Fruit fly (Drosophila melanogaster) whole organism, embryonic: ENCODE measurements around the gene mst.

ENCODE experiments used
- Bdp1 ChIP-seq: fragments of 200-800 bp; sonication (Bioruptor generic); optimal IDR thresholded peaks from 3 replicates; lab custom pipeline; 2016; ENCODE audit warnings: missing biosample characterization, missing genetic modification characterization
- Bteb2 ChIP-seq: fragments of 200-800 bp; sonication (Bioruptor generic); optimal IDR thresholded peaks from 2 replicates; lab custom pipeline; 2016; ENCODE audit warnings: missing biosample characterization, missing genetic modification characterization
- CG10274 ChIP-seq: fragments of 200-800 bp; sonication (Bioruptor generic); optimal IDR thresholded peaks from 3 replicates; lab custom pipeline; 2017; ENCODE audit warnings: missing biosample characterization, mild to moderate bottlenecking, missing genetic modification characterization
- CG10462 ChIP-seq: fragments of 200-800 bp; sonication (Bioruptor generic); optimal IDR thresholded peaks from 2 replicates; lab custom pipeline; 2016; ENCODE audit warnings: missing biosample characterization, missing genetic modification characterization
- CG12299 ChIP-seq: fragments of 200-800 bp; sonication (Bioruptor generic); optimal IDR thresholded peaks from 2 replicates; lab custom pipeline; 2018; ENCODE audit warnings: missing biosample characterization, mild to moderate bottlenecking, missing genetic modification characterization
- CG13296 ChIP-seq: fragments of 200-800 bp; sonication (Bioruptor generic); optimal IDR thresholded peaks from 3 replicates; lab custom pipeline; 2018; ENCODE audit warnings: missing biosample characterization, mild to moderate bottlenecking, missing genetic modification characterization
- CG13775 ChIP-seq: fragments of 200-800 bp; sonication (Bioruptor generic); optimal IDR thresholded peaks from 3 replicates; lab custom pipeline; 2017; ENCODE audit warnings: missing biosample characterization, mild to moderate bottlenecking, missing genetic modification characterization
- CG14710 ChIP-seq: fragments of 200-800 bp; sonication (Bioruptor generic); optimal IDR thresholded peaks from 3 replicates; lab custom pipeline; 2019; ENCODE audit warnings: missing biosample characterization, mild to moderate bottlenecking, missing genetic modification characterization, moderate library complexity
- CG14965 ChIP-seq: fragments of 200-800 bp; sonication (Bioruptor generic); optimal IDR thresholded peaks from 2 replicates; lab custom pipeline; 2016; ENCODE audit warnings: missing biosample characterization, missing genetic modification characterization, borderline replicate concordance
- CG15011 ChIP-seq: fragments of 200-800 bp; sonication (Bioruptor generic); optimal IDR thresholded peaks from 3 replicates; lab custom pipeline; 2018; ENCODE audit warnings: missing biosample characterization, mild to moderate bottlenecking, missing genetic modification characterization
- CG15514 ChIP-seq: fragments of 200-800 bp; sonication (Bioruptor generic); optimal IDR thresholded peaks from 3 replicates; lab custom pipeline; 2017; ENCODE audit warnings: missing biosample characterization, missing genetic modification characterization, mild to moderate bottlenecking, moderate library complexity, missing genetic modification reagents
- CG18599 ChIP-seq: fragments of 200-800 bp; sonication (Bioruptor generic); optimal IDR thresholded peaks from 3 replicates; lab custom pipeline; 2017; ENCODE audit warnings: missing biosample characterization, missing genetic modification characterization, mild to moderate bottlenecking, moderate library complexity, missing genetic modification reagents
- CG34376 ChIP-seq: fragments of 200-800 bp; sonication (Bioruptor generic); optimal IDR thresholded peaks from 2 replicates; lab custom pipeline; 2018; ENCODE audit warnings: missing biosample characterization, mild to moderate bottlenecking, missing genetic modification characterization
- CG3838 ChIP-seq: fragments of 200-800 bp; sonication (Bioruptor generic); optimal IDR thresholded peaks from 3 replicates; lab custom pipeline; 2016; ENCODE audit warnings: missing biosample characterization, missing genetic modification characterization
- CG4328 ChIP-seq: fragments of 200-800 bp; sonication (Bioruptor generic); optimal IDR thresholded peaks from 3 replicates; lab custom pipeline; 2017; ENCODE audit warnings: missing biosample characterization, missing genetic modification reagents, missing genetic modification characterization
- CG4360 ChIP-seq: fragments of 200-800 bp; sonication (Bioruptor generic); IDR thresholded peaks from 2 replicates; pipeline ENCODE4 v1.3.6; 2022; ENCODE audit warnings: missing biosample characterization, missing genetic modification characterization
- CG4404 ChIP-seq: fragments of 200-800 bp; sonication (Bioruptor generic); IDR thresholded peaks from 2 replicates; pipeline ENCODE4 v1.3.6; 2022; ENCODE audit warnings: missing biosample characterization, missing genetic modification characterization
- CG4854 ChIP-seq: fragments of 200-800 bp; sonication (Bioruptor generic); optimal IDR thresholded peaks from 2 replicates; lab custom pipeline; 2016; ENCODE audit warnings: missing biosample characterization, missing genetic modification characterization, inconsistent platforms
- CG6175 ChIP-seq: fragments of 200-800 bp; sonication (Bioruptor generic); IDR thresholded peaks from 3 replicates; pipeline ENCODE4 v1.3.6; 2022; ENCODE audit warnings: missing biosample characterization, missing genetic modification characterization
- CG7357 ChIP-seq: fragments of 200-800 bp; sonication (Bioruptor generic); IDR thresholded peaks from 3 replicates; pipeline ENCODE4 v1.3.6; 2022; ENCODE audit warnings: missing biosample characterization, missing genetic modification characterization
- CG7786 ChIP-seq: fragments of 200-800 bp; sonication (Bioruptor generic); optimal IDR thresholded peaks from 2 replicates; lab custom pipeline; 2016; ENCODE audit warnings: missing biosample characterization, missing genetic modification characterization
- Dp ChIP-seq: fragments of 200-800 bp; sonication (Bioruptor generic); optimal IDR thresholded peaks from 2 replicates; lab custom pipeline; 2018; ENCODE audit warnings: missing biosample characterization, mild to moderate bottlenecking, missing genetic modification characterization, moderate library complexity
- ERR ChIP-seq: fragments of 200-800 bp; sonication (Bioruptor generic); optimal IDR thresholded peaks from 2 replicates; lab custom pipeline; 2016; ENCODE audit warnings: missing biosample characterization, missing genetic modification characterization
- Jarid2 ChIP-seq: fragments of 200-800 bp; sonication (Bioruptor generic); optimal IDR thresholded peaks from 3 replicates; lab custom pipeline; 2017; ENCODE audit warnings: mild to moderate bottlenecking, missing biosample characterization, missing genetic modification reagents, missing genetic modification characterization
- Mes4 ChIP-seq: fragments of 200-800 bp; sonication (Bioruptor generic); optimal IDR thresholded peaks from 2 replicates; lab custom pipeline; 2016; ENCODE audit warnings: missing biosample characterization, missing genetic modification characterization
- Mrtf ChIP-seq: fragments of 200-800 bp; sonication (Bioruptor generic); IDR thresholded peaks from 3 replicates; pipeline ENCODE4 v1.3.6; 2022; ENCODE audit warnings: missing biosample characterization, missing genetic modification characterization
- NC2β ChIP-seq: fragments of 200-800 bp; sonication (Bioruptor generic); optimal IDR thresholded peaks from 2 replicates; lab custom pipeline; 2016; ENCODE audit warnings: missing biosample characterization, missing genetic modification characterization
- Six4 ChIP-seq: fragments of 200-800 bp; sonication (Bioruptor generic); optimal IDR thresholded peaks from 2 replicates; lab custom pipeline; 2016; ENCODE audit warnings: missing biosample characterization, missing genetic modification characterization
- Stat92E ChIP-seq, 3 experiments: fragments of >200 bp in 2 of 3; fragments of 200-800 bp in 1 of 3; sonication (Bioruptor generic) in 1 of 3; optimal IDR thresholded peaks; 2 replicates each; lab custom pipeline; 2017 to 2019; ENCODE audit warnings: missing biosample characterization in 3 of 3, missing genetic modification characterization in 3 of 3, mild to moderate bottlenecking in 1 of 3, moderate library complexity in 1 of 3
- TFAM ChIP-seq: fragments of 200-800 bp; sonication (Bioruptor generic); optimal IDR thresholded peaks from 2 replicates; lab custom pipeline; 2017; ENCODE audit warnings: missing biosample characterization, missing genetic modification characterization, inconsistent platforms
- bowl ChIP-seq: fragments of 200-800 bp; sonication (Bioruptor generic); IDR thresholded peaks from 2 replicates; pipeline ENCODE4 v1.3.6; 2022; ENCODE audit warnings: missing biosample characterization, missing genetic modification characterization
- chif ChIP-seq, 2 experiments: fragments of 200-800 bp; sonication (Bioruptor generic); optimal IDR thresholded peaks; 3 replicates each; lab custom pipeline; 2016; ENCODE audit warnings: missing biosample characterization in 2 of 2, missing genetic modification characterization in 2 of 2
- dan ChIP-seq: fragments of 200-800 bp; sonication (Bioruptor generic); IDR thresholded peaks from 2 replicates; pipeline ENCODE4 v1.3.6; 2022; ENCODE audit warnings: missing biosample characterization, missing genetic modification characterization
- disco-r ChIP-seq: fragments of 200-800 bp; sonication (Bioruptor generic); optimal IDR thresholded peaks from 2 replicates; lab custom pipeline; 2016; ENCODE audit warnings: missing biosample characterization, missing genetic modification characterization
- en ChIP-seq: fragments of 200-800 bp; sonication (Bioruptor generic); optimal IDR thresholded peaks from 2 replicates; lab custom pipeline; 2016; ENCODE audit warnings: missing biosample characterization, missing genetic modification characterization
- gce ChIP-seq: fragments of 200-800 bp; sonication (Bioruptor generic); IDR thresholded peaks from 3 replicates; pipeline ENCODE4 v1.3.6; 2022; ENCODE audit warnings: missing biosample characterization, missing genetic modification characterization
- gsb ChIP-seq: fragments of 200-800 bp; sonication (Bioruptor generic); IDR thresholded peaks from 2 replicates; pipeline ENCODE4 v1.3.6; 2022; ENCODE audit warnings: missing biosample characterization, missing genetic modification characterization
- hb ChIP-seq: fragments of 200-800 bp; sonication (Bioruptor generic); IDR thresholded peaks from 3 replicates; pipeline ENCODE4 v1.3.6; 2022; ENCODE audit warnings: missing biosample characterization, missing genetic modification characterization; ENCODE audit not compliant: partially characterized antibody
- hkb ChIP-seq, 2 experiments: fragments of 200-800 bp in 1 of 2; fragments of >200 bp in 1 of 2; sonication (Bioruptor generic) in 1 of 2; IDR thresholded peaks in 1 of 2; optimal IDR thresholded peaks in 1 of 2; 2 replicates each; pipeline versions ENCODE4 v1.3.6 to Lab custom; 2017 to 2022; ENCODE audit warnings: missing biosample characterization in 1 of 2, missing genetic modification characterization in 1 of 2
- hth ChIP-seq: fragments of >200 bp; optimal IDR thresholded peaks from 2 replicates; lab custom pipeline; 2017; ENCODE audit warnings: inconsistent platforms
- insv ChIP-seq, 2 experiments: fragments of 200-800 bp; sonication (Bioruptor generic); optimal IDR thresholded peaks; 3 replicates each; lab custom pipeline; 2016 to 2018; ENCODE audit warnings: missing biosample characterization in 2 of 2, missing genetic modification characterization in 2 of 2
- pan ChIP-seq, 4 experiments: fragments of >200 bp in 3 of 4; fragments of 200-800 bp in 1 of 4; sonication (Bioruptor generic) in 1 of 4; optimal IDR thresholded peaks in 3 of 4; IDR thresholded peaks in 1 of 4; 2 replicates each; pipeline versions ENCODE4 v1.3.6 to Lab custom; 2017 to 2022; ENCODE audit warnings: missing biosample characterization in 2 of 4, missing genetic modification characterization in 2 of 4, mixed read lengths in 1 of 4
- pho ChIP-seq: fragments of 200-800 bp; sonication (Bioruptor generic); optimal IDR thresholded peaks from 2 replicates; lab custom pipeline; 2016; ENCODE audit warnings: missing biosample characterization, missing genetic modification characterization
- rib ChIP-seq: fragments of 200-800 bp; sonication (Bioruptor generic); IDR thresholded peaks from 2 replicates; pipeline ENCODE4 v1.3.6; 2022; ENCODE audit warnings: missing biosample characterization, missing genetic modification characterization
- tap ChIP-seq: fragments of 200-800 bp; optimal IDR thresholded peaks from 3 replicates; lab custom pipeline; 2019; ENCODE audit warnings: missing biosample characterization, mild to moderate bottlenecking, missing genetic modification characterization, moderate library complexity
- wdn ChIP-seq: fragments of 200-800 bp; sonication (Bioruptor generic); IDR thresholded peaks from 2 replicates; pipeline ENCODE4 v1.3.6; 2022; ENCODE audit warnings: missing biosample characterization, missing genetic modification characterization
- wek ChIP-seq: fragments of 200-800 bp; sonication (Bioruptor generic); optimal IDR thresholded peaks from 3 replicates; lab custom pipeline; 2018; ENCODE audit warnings: missing biosample characterization, mild to moderate bottlenecking, missing genetic modification characterization, moderate library complexity

The mst gene

DNA sequence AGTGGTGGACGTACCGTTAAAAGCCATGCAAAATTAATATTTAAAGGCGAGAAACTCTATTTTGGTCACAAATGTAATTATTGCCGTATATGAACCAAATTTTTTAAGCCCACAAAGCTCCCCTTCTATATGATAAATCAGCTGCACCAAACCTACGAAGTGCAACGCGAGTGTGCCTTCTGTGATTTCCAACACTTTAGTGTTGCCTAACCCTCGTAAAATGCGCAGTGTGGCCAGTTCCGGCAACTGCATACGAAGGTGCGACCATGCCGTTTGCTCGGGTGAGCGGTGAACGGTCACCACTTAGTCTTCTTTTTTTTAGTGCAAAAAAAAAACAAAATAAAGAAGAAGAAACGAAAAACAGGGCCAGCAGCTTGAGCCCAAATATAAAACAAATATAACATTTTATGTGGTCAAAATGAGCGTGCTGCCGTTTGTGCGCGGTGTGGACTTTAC is 49.3 kb upstream of the mst start, which contains the start of the genes tty and fliI (continued):
- TF ChIP-seq bowl (peak; percentile 72), wek (GFP tag; lab: Kevin White, UChicago) (peak; percentile 33), Dp (GFP tag; lab: Kevin White, UChicago) (peak; percentile 64), CG4854 (GFP tag; lab: Kevin White, UChicago) (peak; percentile 72), CG10462 (GFP tag; lab: Kevin White, UChicago) (peak; percentile 66), dan (GFP tag; lab: Robert Waterston, UW) (peak; percentile 52; the same call in 1 of the 2 replicates), CG14965 (GFP tag; lab: Kevin White, UChicago) (no peak), pho (GFP tag; lab: Kevin White, UChicago) (peak; percentile 81), CG4360 (GFP tag; lab: Robert Waterston, UW) (0 out of 2 replicates have a peak, but pooled peaks have one; percentile 5), CG14710 (tag; lab: Kevin White, UChicago) (peak; percentile 77), gce (peak; percentile 80), Mes4 (GFP tag; lab: Kevin White, UChicago) (peak; percentile 74), CG7786 (GFP tag; lab: Kevin White, UChicago) (peak; percentile 87), pan (optimal IDR thresholded peaks at IDR 0.05; lab: Kevin White, UChicago) (no peak), pan (GFP tag; optimal IDR thresholded peaks at IDR 0.05 in 1 of 2, IDR thresholded peaks at IDR 0.05 in 1 of 2) (peak in 1 of 2 experiments; percentile 90), Jarid2 (GFP tag; lab: Kevin White, UChicago) (no peak), CG7357 (GFP tag; lab: Robert Waterston, UW) (peak; percentile 75)

DNA sequence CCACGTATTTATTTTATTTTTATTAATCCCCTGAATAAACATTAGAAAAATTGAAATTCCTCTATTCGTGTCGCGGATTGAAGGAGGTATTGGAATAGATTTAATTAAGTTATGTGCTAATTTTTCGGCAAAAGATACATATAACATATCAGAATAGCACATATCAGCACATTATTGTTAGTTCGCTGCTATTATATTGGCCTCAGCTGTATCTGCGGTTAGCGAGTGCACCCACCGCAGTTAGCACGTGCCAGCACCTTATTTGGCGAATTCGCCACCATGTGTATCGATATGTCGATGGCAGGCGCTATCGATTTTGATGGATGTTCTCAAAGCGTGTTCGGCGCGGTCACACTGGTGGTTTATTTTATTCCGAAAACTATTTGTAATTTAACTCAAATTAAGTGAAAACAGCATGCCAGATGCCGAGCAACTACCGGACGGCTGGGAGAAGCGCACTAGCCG is 43.7 kb upstream of the mst start, which contains the start of gene dod:
dod (plus strand) TSS at position 323 of the 465 bp plus-strand sequence.
- no peak for TF ChIP-seq CG12299
- no peak for TF ChIP-seq Jarid2 (GFP tag; lab: Kevin White, UChicago)
- TF ChIP-seq TFAM (GFP tag; lab: Kevin White, UChicago) = no peak
- peak; percentile 12 for TF ChIP-seq wek (GFP tag; lab: Kevin White, UChicago)
- TF ChIP-seq CG15514 (GFP tag; lab: Kevin White, UChicago) = peak; percentile 88
- TF ChIP-seq insv (GFP tag; optimal IDR thresholded peaks at IDR 0.05; lab: Kevin White, UChicago) = peak in 1 of 2 experiments; percentile 19
- 0 out of 2 replicates have a peak, but pooled peaks have one; percentile 23 for TF ChIP-seq CG4404 (GFP tag; lab: Robert Waterston, UW)
- TF ChIP-seq CG3838 (GFP tag; lab: Kevin White, UChicago) = no peak
- peak; percentile 42 for TF ChIP-seq CG13775 (GFP tag; lab: Kevin White, UChicago)
- TF ChIP-seq en (GFP tag; lab: Kevin White, UChicago) = no peak
- TF ChIP-seq CG10274 (GFP tag; lab: Kevin White, UChicago) = no peak
- TF ChIP-seq disco-r = no peak
- no peak for TF ChIP-seq gsb (GFP tag; lab: Robert Waterston, UW)
- TF ChIP-seq hb (GFP tag; lab: Robert Waterston, UW) = peak; percentile 68
- no peak for TF ChIP-seq CG6175 (GFP tag; lab: Robert Waterston, UW)
- TF ChIP-seq Stat92E (GFP tag; optimal IDR thresholded peaks at IDR 0.05; lab: Kevin White, UChicago) = peak in 1 of 3 experiments; percentile 13
- TF ChIP-seq Dp (GFP tag; lab: Kevin White, UChicago) = peak; percentile 54
- TF ChIP-seq CG4328 = peak; percentile 18
- TF ChIP-seq NC2β (GFP tag; lab: Kevin White, UChicago) = no peak
- TF ChIP-seq CG34376 (GFP tag; lab: Kevin White, UChicago) = peak; percentile 54
- no peak for TF ChIP-seq CG15011 (GFP tag; lab: Kevin White, UChicago)
- TF ChIP-seq Bdp1 = peak; percentile 44
- TF ChIP-seq Six4 = no peak
- TF ChIP-seq hth = no peak
- TF ChIP-seq CG18599 = peak; percentile 55
- TF ChIP-seq wdn = no peak
- peak; percentile 24 for TF ChIP-seq CG13296 (GFP tag; lab: Kevin White, UChicago)
- no peak for TF ChIP-seq tap (tag; lab: Kevin White, UChicago)
- no peak for TF ChIP-seq hkb (optimal IDR thresholded peaks at IDR 0.05; lab: Kevin White, UChicago)
- peak; percentile 41; the same call in 1 of the 2 replicates for TF ChIP-seq hkb (GFP tag; IDR thresholded peaks at IDR 0.05; lab: Robert Waterston, UW)
- TF ChIP-seq rib (GFP tag; lab: Robert Waterston, UW) = peak; percentile 59; the same call in 1 of the 2 replicates
- peak; percentile 5 for TF ChIP-seq ERR (GFP tag; lab: Kevin White, UChicago)
- TF ChIP-seq chif (GFP tag; optimal IDR thresholded peaks at IDR 0.05; lab: Kevin White, UChicago) = peak; percentile 29 to 32
- TF ChIP-seq Mrtf (GFP tag; lab: Robert Waterston, UW) = no peak
- TF ChIP-seq Bteb2 (GFP tag; lab: Kevin White, UChicago) = peak; percentile 15
